Worm (Caenorhabditis elegans) whole organism, young adult: ENCODE measurements around the gene vha-1.

Experiments used
- C06A6.2 ChIP-seq: fragments of 200-800 bp; sonication (Bioruptor generic); conservative IDR thresholded peaks from 2 replicates; pipeline ENCODE4 v1.3.6; 2022; ENCODE audit warnings: missing genetic modification characterization, missing compliant biosample characterization
- F23B12.7 ChIP-seq: sonication (generic microtip); optimal IDR thresholded peaks from 2 replicates; lab custom pipeline; 2017; ENCODE audit warnings: missing genetic modification characterization, mild to moderate bottlenecking, missing compliant biosample characterization, antibody characterized with exemption, moderate library complexity; ENCODE audit not compliant: insufficient read depth
- F49E8.2 ChIP-seq: sonication (generic microtip); optimal IDR thresholded peaks from 3 replicates; lab custom pipeline; 2017; ENCODE audit warnings: missing genetic modification characterization, mild to moderate bottlenecking, missing compliant biosample characterization, antibody characterized with exemption, moderate library complexity; ENCODE audit not compliant: insufficient read depth
- F55B11.4 ChIP-seq: sonication (generic microtip); optimal IDR thresholded peaks from 2 replicates; lab custom pipeline; 2016; ENCODE audit warnings: missing compliant biosample characterization, missing genetic modification characterization, borderline replicate concordance; ENCODE audit not compliant: insufficient read depth
- F57C9.4 ChIP-seq: sonication (generic microtip); optimal IDR thresholded peaks from 2 replicates; lab custom pipeline; 2017; ENCODE audit warnings: mild to moderate bottlenecking, missing genetic modification characterization, missing compliant biosample characterization
- K11D2.4 ChIP-seq: fragments of 200-800 bp; sonication (Bioruptor generic); IDR thresholded peaks from 2 replicates; pipeline ENCODE4 v1.3.6; 2022; ENCODE audit warnings: missing genetic modification reagents, missing genetic modification characterization, missing compliant biosample characterization
- T26A5.8 ChIP-seq: sonication (generic microtip); optimal IDR thresholded peaks from 2 replicates; lab custom pipeline; 2016; ENCODE audit warnings: missing genetic modification characterization, missing compliant biosample characterization
- Y53F4B.3 ChIP-seq: fragments of 200-800 bp; sonication (Bioruptor generic); IDR thresholded peaks from 2 replicates; pipeline ENCODE4 v1.3.6; 2022; ENCODE audit warnings: missing genetic modification reagents, missing genetic modification characterization, missing compliant biosample characterization
- Y56A3A.18 ChIP-seq: fragments of 200-800 bp; sonication (Bioruptor generic); IDR thresholded peaks from 2 replicates; pipeline ENCODE4 v1.3.6; 2022; ENCODE audit warnings: missing genetic modification reagents, missing genetic modification characterization, missing compliant biosample characterization
- Y79H2A.3 ChIP-seq: fragments of 200-800 bp; sonication (Bioruptor generic); conservative IDR thresholded peaks from 2 replicates; pipeline ENCODE4 v1.3.6; 2022; ENCODE audit warnings: missing genetic modification reagents, missing genetic modification characterization, missing compliant biosample characterization
- Y95B8A.8 ChIP-seq: fragments of 200-800 bp; sonication (Bioruptor generic); IDR thresholded peaks from 2 replicates; pipeline ENCODE4 v1.3.6; 2022; ENCODE audit warnings: missing genetic modification reagents, missing genetic modification characterization, missing compliant biosample characterization
- ZK185.1 ChIP-seq: sonication (generic microtip); optimal IDR thresholded peaks from 2 replicates; lab custom pipeline; 2016; ENCODE audit warnings: mild to moderate bottlenecking, missing genetic modification characterization, missing compliant biosample characterization; ENCODE audit not compliant: poor library complexity, severe bottlenecking
- akir-1 ChIP-seq: fragments of 200-800 bp; sonication (Bioruptor generic); optimal IDR thresholded peaks from 2 replicates; lab custom pipeline; 2018; ENCODE audit warnings: mild to moderate bottlenecking, missing genetic modification characterization, moderate library complexity, missing compliant biosample characterization
- atf-7 ChIP-seq: sonication (generic microtip); optimal IDR thresholded peaks from 2 replicates; lab custom pipeline; 2017; ENCODE audit warnings: mild to moderate bottlenecking, missing genetic modification characterization, missing compliant biosample characterization
- athp-1 ChIP-seq: sonication (generic microtip); optimal IDR thresholded peaks from 2 replicates; lab custom pipeline; 2017; ENCODE audit warnings: mild to moderate bottlenecking, missing genetic modification characterization, missing compliant biosample characterization
- attf-3 ChIP-seq: fragments of 200-800 bp; sonication (Bioruptor generic); conservative IDR thresholded peaks from 2 replicates; pipeline ENCODE4 v1.3.6; 2022; ENCODE audit warnings: missing genetic modification reagents, missing genetic modification characterization, missing compliant biosample characterization
- attf-6 ChIP-seq: fragments of 200-800 bp; sonication (Bioruptor generic); IDR thresholded peaks from 2 replicates; pipeline ENCODE4 v1.3.6; 2022; ENCODE audit warnings: missing genetic modification reagents, missing genetic modification characterization, missing compliant biosample characterization
- cebp-1 ChIP-seq, 2 experiments: fragments of 200-800 bp in 1 of 2; sonication (Bioruptor generic) in 1 of 2; sonication (generic microtip) in 1 of 2; IDR thresholded peaks in 1 of 2; optimal IDR thresholded peaks in 1 of 2; 2 replicates each; pipeline versions ENCODE4 v1.3.6 to Lab custom; 2017 to 2022; ENCODE audit warnings: missing compliant biosample characterization in 2 of 2, missing genetic modification characterization in 2 of 2, mild to moderate bottlenecking in 1 of 2, missing genetic modification reagents in 1 of 2, moderate library complexity in 1 of 2
- die-1 ChIP-seq: sonication (generic microtip); optimal IDR thresholded peaks from 2 replicates; lab custom pipeline; 2016; ENCODE audit warnings: missing genotype, mild to moderate bottlenecking, missing genetic modification characterization, missing compliant biosample characterization
- dox-1 ChIP-seq: fragments of 200-800 bp; sonication (Bioruptor generic); IDR thresholded peaks from 2 replicates; pipeline ENCODE4 v1.3.6; 2022; ENCODE audit warnings: missing genetic modification reagents, missing genetic modification characterization, missing compliant biosample characterization
- ekl-4 ChIP-seq: fragments of 200-800 bp; sonication (Bioruptor generic); IDR thresholded peaks from 2 replicates; pipeline ENCODE4 v1.3.6; 2022; ENCODE audit warnings: missing genetic modification reagents, missing genetic modification characterization, missing compliant biosample characterization
- ets-4 ChIP-seq: fragments of 200-800 bp; sonication (Bioruptor generic); optimal IDR thresholded peaks from 2 replicates; lab custom pipeline; 2018; ENCODE audit warnings: mild to moderate bottlenecking, missing genetic modification characterization, missing compliant biosample characterization
- hrde-1 ChIP-seq: sonication (generic microtip); optimal IDR thresholded peaks from 2 replicates; lab custom pipeline; 2016; ENCODE audit warnings: missing genetic modification characterization, mild to moderate bottlenecking, missing compliant biosample characterization, moderate library complexity, missing genotype, missing genetic modification reagents, borderline replicate concordance
- let-607 ChIP-seq, 2 experiments: fragments of 200-800 bp in 1 of 2; sonication (Bioruptor generic) in 1 of 2; sonication (generic microtip) in 1 of 2; optimal IDR thresholded peaks; 2 replicates each; lab custom pipeline; 2016 to 2018; ENCODE audit warnings: mild to moderate bottlenecking in 2 of 2, missing compliant biosample characterization in 2 of 2, missing genetic modification characterization in 2 of 2, moderate library complexity in 2 of 2, missing genotype in 1 of 2
- lin-26 ChIP-seq: fragments of 200-800 bp; sonication (Bioruptor generic); IDR thresholded peaks from 2 replicates; pipeline ENCODE4 v1.3.6; 2022; ENCODE audit warnings: missing genetic modification reagents, missing genetic modification characterization, missing compliant biosample characterization
- lin-40 ChIP-seq: sonication (generic microtip); optimal IDR thresholded peaks from 2 replicates; lab custom pipeline; 2016; ENCODE audit warnings: missing genetic modification characterization, mild to moderate bottlenecking, missing compliant biosample characterization, missing genotype, missing genetic modification reagents
- lin-54 ChIP-seq: fragments of 200-800 bp; sonication (Bioruptor generic); optimal IDR thresholded peaks from 2 replicates; lab custom pipeline; 2018; ENCODE audit warnings: mild to moderate bottlenecking, missing genetic modification characterization, missing compliant biosample characterization
- lsy-27 ChIP-seq: sonication (generic microtip); optimal IDR thresholded peaks from 2 replicates; lab custom pipeline; 2017; ENCODE audit warnings: missing genetic modification characterization, mild to moderate bottlenecking, missing compliant biosample characterization, antibody characterized with exemption, missing genotype, borderline replicate concordance; ENCODE audit not compliant: insufficient read depth
- madf-10 ChIP-seq: sonication (generic microtip); optimal IDR thresholded peaks from 2 replicates; lab custom pipeline; 2016; ENCODE audit warnings: mild to moderate bottlenecking, missing genetic modification characterization, missing compliant biosample characterization
- mcd-1 ChIP-seq: fragments of 200-800 bp; sonication (Bioruptor generic); IDR thresholded peaks from 2 replicates; pipeline ENCODE4 v1.3.6; 2022; ENCODE audit warnings: missing genetic modification reagents, missing genetic modification characterization, missing compliant biosample characterization
- nfyb-1 ChIP-seq: fragments of 200-800 bp; sonication (Bioruptor generic); IDR thresholded peaks from 2 replicates; pipeline ENCODE4 v1.3.6; 2022; ENCODE audit warnings: missing genetic modification reagents, missing genetic modification characterization, missing compliant biosample characterization
- pha-4 ChIP-seq: fragments of 150-350 bp; sonication (generic microtip); optimal IDR thresholded peaks from 2 replicates; lab custom pipeline; 2014; ENCODE audit warnings: missing biosample characterization, missing genetic modification reagents, missing genetic modification characterization
- rcor-1 ChIP-seq: fragments of 200-800 bp; sonication (Bioruptor generic); IDR thresholded peaks from 2 replicates; pipeline ENCODE4 v1.3.6; 2022; ENCODE audit warnings: missing genetic modification reagents, missing genetic modification characterization, missing compliant biosample characterization
- repo-1 ChIP-seq: sonication (generic microtip); optimal IDR thresholded peaks from 2 replicates; lab custom pipeline; 2017; ENCODE audit warnings: mild to moderate bottlenecking, missing genetic modification characterization, missing compliant biosample characterization
- rpc-1 ChIP-seq, 2 experiments: fragments of 150-350 bp in 1 of 2; sonication (generic microtip) in 1 of 2; optimal IDR thresholded peaks; 2 replicates each; lab custom pipeline; 2014 to 2018; ENCODE audit warnings: missing biosample characterization in 1 of 2, missing genetic modification characterization in 1 of 2, missing genetic modification reagents in 1 of 2, missing genotype in 1 of 2
- snpc-1.3 ChIP-seq: sonication (generic microtip); optimal IDR thresholded peaks from 2 replicates; lab custom pipeline; 2017; ENCODE audit warnings: missing genetic modification characterization, mild to moderate bottlenecking, missing compliant biosample characterization, antibody characterized with exemption, moderate library complexity, missing genotype, missing genetic modification reagents; ENCODE audit not compliant: insufficient read depth
- somi-1 ChIP-seq: fragments of 200-800 bp; sonication (Bioruptor generic); optimal IDR thresholded peaks from 2 replicates; lab custom pipeline; 2018; ENCODE audit warnings: mild to moderate bottlenecking, missing genetic modification characterization, missing compliant biosample characterization
- tbp1 ChIP-seq: fragments of 200-800 bp; sonication (Bioruptor generic); optimal IDR thresholded peaks from 2 replicates; lab custom pipeline; 2018; ENCODE audit warnings: mild to moderate bottlenecking, missing genetic modification characterization, missing compliant biosample characterization
- tlf-1 ChIP-seq: fragments of 200-800 bp; sonication (Bioruptor generic); optimal IDR thresholded peaks from 2 replicates; lab custom pipeline; 2018; ENCODE audit warnings: mild to moderate bottlenecking, missing genetic modification characterization, missing compliant biosample characterization
- zfh-2 ChIP-seq: fragments of 200-800 bp; sonication (Bioruptor generic); conservative IDR thresholded peaks from 2 replicates; pipeline ENCODE4 v1.3.6; 2022; ENCODE audit warnings: missing genetic modification reagents, missing genetic modification characterization, missing compliant biosample characterization
- zim-3 ChIP-seq: sonication (generic microtip); optimal IDR thresholded peaks from 2 replicates; lab custom pipeline; 2017; ENCODE audit warnings: mild to moderate bottlenecking, missing genetic modification characterization, moderate library complexity, missing compliant biosample characterization
- ztf-26 ChIP-seq: sonication (generic microtip); optimal IDR thresholded peaks from 2 replicates; lab custom pipeline; 2017; ENCODE audit warnings: missing genetic modification characterization, missing compliant biosample characterization
- ztf-28 ChIP-seq: fragments of 200-800 bp; sonication (Bioruptor generic); IDR thresholded peaks from 2 replicates; pipeline ENCODE4 v1.3.6; 2022; ENCODE audit warnings: missing genetic modification reagents, missing genetic modification characterization, missing compliant biosample characterization
- ztf-3 ChIP-seq: fragments of 200-800 bp; sonication (Bioruptor generic); optimal IDR thresholded peaks from 2 replicates; lab custom pipeline; 2018; ENCODE audit warnings: mild to moderate bottlenecking, missing genetic modification characterization, missing compliant biosample characterization

vha-1 gene

DNA sequence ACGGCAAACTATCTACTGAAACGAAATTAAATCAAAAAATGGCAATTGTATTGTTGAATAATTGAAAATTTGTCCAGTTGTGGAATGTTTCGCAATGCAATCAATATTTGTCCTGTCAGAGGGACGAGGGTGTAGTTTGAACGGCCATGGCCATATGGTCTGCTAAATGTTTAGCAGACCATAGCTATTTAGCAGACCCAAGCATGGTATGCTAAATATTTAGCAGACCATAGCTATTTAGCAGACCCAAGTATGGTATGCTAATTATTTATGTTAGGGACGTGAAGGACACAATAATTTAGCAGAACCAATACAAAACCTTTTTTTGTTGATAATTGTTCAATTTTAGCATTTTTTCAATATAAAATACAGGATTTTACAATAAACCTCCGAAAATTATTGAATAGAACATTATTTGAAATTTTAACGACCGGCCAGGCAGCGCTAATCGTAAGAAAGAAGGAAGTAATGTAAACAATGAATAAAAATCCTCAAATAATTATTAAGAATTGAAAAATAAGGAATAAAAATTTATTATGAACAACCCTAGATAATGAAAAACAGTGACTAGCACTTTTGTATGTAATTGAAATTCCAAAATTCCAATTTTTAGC, 24.1 kb downstream of the vha-1 start, which contains the start of gene riok-3:
riok-3 (minus strand) TSS at position 15 of the 614 bp plus-strand sequence.
- TF ChIP-seq rpc-1 (optimal IDR thresholded peaks at IDR 0.05; lab: Kevin White, UChicago) (no peak), rpc-1 (tag; optimal IDR thresholded peaks at IDR 0.05; lab: Kevin White, UChicago) (no peak), lin-40 (tag; lab: Kevin White, UChicago) (peak; percentile 11), somi-1 (GFP tag; lab: Kevin White, UChicago) (peak; percentile 44), Y95B8A.8 (peak; percentile 40; the same call in 1 of the 2 replicates), mcd-1 (GFP tag; lab: Robert Waterston, UW) (peak; percentile 33; the same call in 1 of the 2 replicates), F55B11.4 (tag; lab: Kevin White, UChicago) (no peak), lin-54 (GFP tag; lab: Kevin White, UChicago) (no peak), atf-7 (no peak), zim-3 (tag; lab: Kevin White, UChicago) (peak; percentile 67), ztf-26 (tag; lab: Kevin White, UChicago) (peak; percentile 36), F23B12.7 (tag; lab: Kevin White, UChicago) (peak; percentile 21), ekl-4 (GFP tag; lab: Robert Waterston, UW) (peak; percentile 50), repo-1 (peak; percentile 77), athp-1 (tag; lab: Kevin White, UChicago) (no peak), C06A6.2 (GFP tag; lab: Robert Waterston, UW) (0 out of 2 replicates have a peak, but pooled peaks have one; percentile 18), dox-1 (GFP tag; lab: Robert Waterston, UW) (peak; percentile 33; the same call in 1 of the 2 replicates), lsy-27 (tag; lab: Kevin White, UChicago) (no peak), Y53F4B.3 (GFP tag; lab: Robert Waterston, UW) (no peak), tbp1 (peak; percentile 15), pha-4 (tag; lab: Kevin White, UChicago) (no peak), attf-6 (GFP tag; lab: Robert Waterston, UW) (no peak), ztf-3 (GFP tag; lab: Kevin White, UChicago) (peak; percentile 19), ets-4 (GFP tag; lab: Kevin White, UChicago) (no peak), zfh-2 (GFP tag; lab: Robert Waterston, UW) (no peak), F57C9.4 (tag; lab: Kevin White, UChicago) (peak; percentile 41), tlf-1 (GFP tag; lab: Kevin White, UChicago) (peak; percentile 1), ZK185.1 (peak; percentile 40), attf-3 (GFP tag; lab: Robert Waterston, UW) (0 out of 2 replicates have a peak, but pooled peaks have one; percentile 7), let-607 (tag; optimal IDR thresholded peaks at IDR 0.05; lab: Kevin White, UChicago) (peak in 1 of 2 experiments; percentile 2), snpc-1.3 (tag; lab: Kevin White, UChicago) (no peak), lin-26 (GFP tag; lab: Robert Waterston, UW) (0 out of 2 replicates have a peak, but pooled peaks have one; percentile 25), Y56A3A.18 (peak; percentile 10; the same call in 1 of the 2 replicates), hrde-1 (tag; lab: Kevin White, UChicago) (no peak), nfyb-1 (GFP tag; lab: Robert Waterston, UW) (peak; percentile 72), T26A5.8 (tag; lab: Kevin White, UChicago) (no peak), F49E8.2 (tag; lab: Kevin White, UChicago) (no peak), rcor-1 (no peak), akir-1 (no peak), cebp-1 (GFP tag; IDR thresholded peaks at IDR 0.05; lab: Robert Waterston, UW) (peak; percentile 74; the same call in 1 of the 2 replicates), cebp-1 (tag; optimal IDR thresholded peaks at IDR 0.05; lab: Kevin White, UChicago) (peak; percentile 94), madf-10 (tag; lab: Kevin White, UChicago) (no peak), K11D2.4 (GFP tag; lab: Robert Waterston, UW) (peak; percentile 38; the same call in 1 of the 2 replicates), ztf-28 (GFP tag; lab: Robert Waterston, UW) (no peak), Y79H2A.3 (0 out of 2 replicates have a peak, but pooled peaks have one; percentile 68), die-1 (tag; lab: Kevin White, UChicago) (no peak)
